Worm (Caenorhabditis elegans) whole organism, L4 larva: ENCODE data around the gene C23G10.7.

Experiments
- F10B5.3 ChIP-seq: sonication (generic microtip); optimal IDR thresholded peaks from 2 replicates; lab custom pipeline; 2016; ENCODE audit warnings: mild to moderate bottlenecking, missing genetic modification characterization, missing compliant biosample characterization
- F26F4.8 ChIP-seq: fragments of 200-800 bp; sonication (Bioruptor generic); conservative IDR thresholded peaks from 2 replicates; pipeline ENCODE4 v1.3.6; 2022; ENCODE audit warnings: missing genetic modification characterization, missing compliant biosample characterization
- F44E2.7 ChIP-seq: fragments of 200-800 bp; sonication (Bioruptor generic); IDR thresholded peaks from 2 replicates; pipeline ENCODE4 v2.1.2; 2022; ENCODE audit warnings: missing genetic modification characterization, missing compliant biosample characterization
- R02D3.7 ChIP-seq: fragments of 150-350 bp; sonication (generic microtip); optimal IDR thresholded peaks from 3 replicates; lab custom pipeline; 2014; ENCODE audit warnings: missing biosample characterization, missing genetic modification characterization
- T26A8.4 ChIP-seq: fragments of 200-800 bp; sonication (Bioruptor generic); IDR thresholded peaks from 2 replicates; pipeline ENCODE4 v1.3.6; 2022; ENCODE audit warnings: missing genetic modification characterization, missing compliant biosample characterization
- Y5F2A.4 ChIP-seq: fragments of 200-800 bp; sonication (Bioruptor generic); optimal IDR thresholded peaks from 2 replicates; lab custom pipeline; 2018; ENCODE audit warnings: mild to moderate bottlenecking, missing genetic modification characterization, missing compliant biosample characterization
- Y75B8A.6 ChIP-seq: fragments of 200-800 bp; sonication (Bioruptor generic); IDR thresholded peaks from 2 replicates; pipeline ENCODE4 v1.3.6; 2022; ENCODE audit warnings: missing genetic modification reagents, missing genetic modification characterization, missing compliant biosample characterization
- ZK546.5 ChIP-seq, 2 experiments: sonication (generic microtip); optimal IDR thresholded peaks; 2 replicates each; lab custom pipeline; 2017; ENCODE audit warnings: missing biosample characterization in 2 of 2, missing genetic modification characterization in 2 of 2
- aha-1 ChIP-seq: fragments of 150-350 bp; peaks from one replicate; lab custom pipeline; 2014; ENCODE audit warnings: missing biosample characterization, missing genetic modification characterization
- ama-1 ChIP-seq: fragments of 150-350 bp; optimal IDR thresholded peaks from 2 replicates; lab custom pipeline; 2014; ENCODE audit warnings: inconsistent platforms, mixed read lengths
- attf-4 ChIP-seq: sonication (generic microtip); optimal IDR thresholded peaks from 3 replicates; lab custom pipeline; 2017; ENCODE audit warnings: missing biosample characterization, missing genetic modification characterization
- ceh-20 ChIP-seq: fragments of 200-800 bp; sonication (Bioruptor generic); IDR thresholded peaks from 2 replicates; pipeline ENCODE4 v1.3.6; 2022; ENCODE audit warnings: missing genetic modification reagents, missing genetic modification characterization, missing compliant biosample characterization
- ceh-28 ChIP-seq: fragments of 150-350 bp; optimal IDR thresholded peaks from 2 replicates; lab custom pipeline; 2014; ENCODE audit warnings: missing biosample characterization, missing genetic modification reagents, missing genetic modification characterization
- ceh-32 ChIP-seq: sonication (generic microtip); optimal IDR thresholded peaks from 2 replicates; lab custom pipeline; 2016; ENCODE audit warnings: mild to moderate bottlenecking, missing genetic modification characterization, missing compliant biosample characterization; ENCODE audit not compliant: poor library complexity
- ceh-62 ChIP-seq: sonication (generic microtip); optimal IDR thresholded peaks from 2 replicates; lab custom pipeline; 2017; ENCODE audit warnings: missing biosample characterization, missing genetic modification characterization
- ceh-82 ChIP-seq: sonication (generic microtip); optimal IDR thresholded peaks from 2 replicates; lab custom pipeline; 2017; ENCODE audit warnings: missing biosample characterization, missing genetic modification characterization
- ces-1 ChIP-seq: fragments of 150-350 bp; sonication (generic microtip); optimal IDR thresholded peaks from 4 replicates; lab custom pipeline; 2014; ENCODE audit warnings: missing biosample characterization, missing genetic modification reagents, missing genetic modification characterization
- cey-2 ChIP-seq: sonication (generic microtip); optimal IDR thresholded peaks from 3 replicates; lab custom pipeline; 2017; ENCODE audit warnings: missing genetic modification characterization, mild to moderate bottlenecking, missing compliant biosample characterization, antibody characterized with exemption, borderline replicate concordance; ENCODE audit not compliant: insufficient read depth
- daf-16 ChIP-seq, 3 experiments: sonication (generic microtip); optimal IDR thresholded peaks; 2 replicates each; lab custom pipeline; 2016 to 2017; ENCODE audit warnings: missing genetic modification characterization in 3 of 3, missing genetic modification reagents in 3 of 3, mild to moderate bottlenecking in 2 of 3, missing compliant biosample characterization in 2 of 3, missing biosample characterization in 1 of 3, moderate library complexity in 1 of 3
- daf-19 ChIP-seq: fragments of 200-800 bp; sonication (Bioruptor generic); conservative IDR thresholded peaks from 2 replicates; pipeline ENCODE4 v1.3.6; 2022; ENCODE audit warnings: missing genetic modification characterization, missing compliant biosample characterization
- dmd-8 ChIP-seq: fragments of 200-800 bp; sonication (Bioruptor generic); IDR thresholded peaks from 2 replicates; pipeline ENCODE4 v1.3.6; 2022; ENCODE audit warnings: missing genetic modification characterization, missing compliant biosample characterization
- dmd-9 ChIP-seq: fragments of 200-800 bp; sonication (Bioruptor generic); IDR thresholded peaks from 2 replicates; pipeline ENCODE4 v1.3.6; 2022; ENCODE audit warnings: missing genetic modification reagents, missing genetic modification characterization, missing compliant biosample characterization
- dpl-1 ChIP-seq: fragments of 150-350 bp; optimal IDR thresholded peaks from 2 replicates; lab custom pipeline; 2014; ENCODE audit warnings: missing biosample characterization, missing genetic modification reagents, missing genetic modification characterization
- fkh-10 ChIP-seq: fragments of 150-350 bp; optimal IDR thresholded peaks from 2 replicates; lab custom pipeline; 2014; ENCODE audit warnings: missing biosample characterization, missing genetic modification reagents, missing genetic modification characterization
- fos-1 ChIP-seq: fragments of 150-350 bp; optimal IDR thresholded peaks from 2 replicates; lab custom pipeline; 2014; ENCODE audit warnings: missing biosample characterization, missing genetic modification characterization
- gei-8 ChIP-seq: fragments of 200-800 bp; sonication (Bioruptor generic); optimal IDR thresholded peaks from 2 replicates; lab custom pipeline; 2018; ENCODE audit warnings: mild to moderate bottlenecking, missing genetic modification characterization, missing compliant biosample characterization
- hlh-11 ChIP-seq: fragments of 200-800 bp; sonication (Bioruptor generic); optimal IDR thresholded peaks from 2 replicates; lab custom pipeline; 2018; ENCODE audit warnings: mild to moderate bottlenecking, missing genetic modification characterization, missing compliant biosample characterization
- hlh-30 ChIP-seq: sonication (generic microtip); optimal IDR thresholded peaks from 2 replicates; lab custom pipeline; 2017; ENCODE audit warnings: antibody characterized with exemption, mild to moderate bottlenecking, missing genetic modification characterization, missing compliant biosample characterization; ENCODE audit not compliant: insufficient read depth
- jun-1 ChIP-seq: fragments of 150-350 bp; optimal IDR thresholded peaks from 2 replicates; lab custom pipeline; 2014; ENCODE audit warnings: missing biosample characterization, missing genetic modification reagents, missing genetic modification characterization
- lim-7 ChIP-seq: fragments of 200-800 bp; sonication (Bioruptor generic); IDR thresholded peaks from 2 replicates; pipeline ENCODE4 v1.3.6; 2022; ENCODE audit warnings: missing genetic modification characterization, missing compliant biosample characterization
- lin-15B ChIP-seq: fragments of 150-350 bp; sonication (generic microtip); optimal IDR thresholded peaks from 3 replicates; lab custom pipeline; 2014; ENCODE audit warnings: missing biosample characterization, missing genetic modification characterization
- lin-29 ChIP-seq: fragments of 200-800 bp; sonication (Bioruptor generic); IDR thresholded peaks from 2 replicates; pipeline ENCODE4 v1.3.6; 2022; ENCODE audit warnings: missing genetic modification reagents, missing genetic modification characterization, missing compliant biosample characterization
- lir-3 ChIP-seq: sonication (generic microtip); optimal IDR thresholded peaks from 2 replicates; lab custom pipeline; 2016; ENCODE audit warnings: mild to moderate bottlenecking, missing genetic modification characterization, missing compliant biosample characterization
- lsy-2 ChIP-seq, 2 experiments: fragments of 150-350 bp in 1 of 2; sonication (generic microtip) in 1 of 2; optimal IDR thresholded peaks; 2 replicates each; lab custom pipeline; 2014 to 2017; ENCODE audit warnings: missing biosample characterization in 2 of 2, missing genetic modification characterization in 2 of 2
- madf-5 ChIP-seq, 2 experiments: fragments of 200-800 bp; sonication (Bioruptor generic); IDR thresholded peaks; 2 replicates each; pipeline ENCODE4 v1.3.6; 2022; ENCODE audit warnings: missing compliant biosample characterization in 2 of 2, missing genetic modification characterization in 2 of 2
- mdt-29 ChIP-seq: fragments of 200-800 bp; sonication (Bioruptor generic); IDR thresholded peaks from 2 replicates; pipeline ENCODE4 v1.3.6; 2022; ENCODE audit warnings: missing genetic modification reagents, missing genetic modification characterization, missing compliant biosample characterization
- mep-1 ChIP-seq: fragments of 150-350 bp; sonication (generic microtip); optimal IDR thresholded peaks from 3 replicates; lab custom pipeline; 2014; ENCODE audit warnings: missing biosample characterization, missing genetic modification characterization
- mxl-2 ChIP-seq: fragments of 200-800 bp; sonication (Bioruptor generic); conservative IDR thresholded peaks from 2 replicates; pipeline ENCODE4 v1.3.6; 2022; ENCODE audit warnings: missing genetic modification reagents, missing genetic modification characterization, missing compliant biosample characterization
- nhr-11 ChIP-seq: fragments of 150-350 bp; optimal IDR thresholded peaks from 2 replicates; lab custom pipeline; 2014; ENCODE audit warnings: missing biosample characterization, missing genetic modification characterization
- nhr-111 ChIP-seq: fragments of 200-800 bp; sonication (Bioruptor generic); optimal IDR thresholded peaks from 2 replicates; lab custom pipeline; 2018; ENCODE audit warnings: mild to moderate bottlenecking, missing genetic modification characterization, missing compliant biosample characterization
- nhr-28 ChIP-seq: fragments of 150-350 bp; optimal IDR thresholded peaks from 2 replicates; lab custom pipeline; 2014; ENCODE audit warnings: missing biosample characterization, missing genetic modification characterization
- nhr-48 ChIP-seq: sonication (generic microtip); optimal IDR thresholded peaks from 2 replicates; lab custom pipeline; 2016; ENCODE audit warnings: mild to moderate bottlenecking, missing genetic modification characterization, missing compliant biosample characterization
- pha-4 ChIP-seq, 2 experiments: fragments of 150-350 bp in 1 of 2; fragments of 200-800 bp in 1 of 2; sonication (Bioruptor generic) in 1 of 2; IDR thresholded peaks in 1 of 2; optimal IDR thresholded peaks in 1 of 2; 2 replicates each; pipeline versions ENCODE4 v1.3.6 to Lab custom; 2014 to 2022; ENCODE audit warnings: missing genetic modification characterization in 2 of 2, missing genetic modification reagents in 2 of 2, missing biosample characterization in 1 of 2, missing compliant biosample characterization in 1 of 2
- pqm-1 ChIP-seq: sonication (generic microtip); optimal IDR thresholded peaks from 2 replicates; lab custom pipeline; 2017; ENCODE audit warnings: missing biosample characterization, missing genetic modification characterization
- sdz-12 ChIP-seq: fragments of 200-800 bp; sonication (Bioruptor generic); optimal IDR thresholded peaks from 2 replicates; lab custom pipeline; 2018; ENCODE audit warnings: mild to moderate bottlenecking, missing genetic modification characterization, missing compliant biosample characterization
- tag-97 ChIP-seq: fragments of 200-800 bp; sonication (Bioruptor generic); IDR thresholded peaks from 2 replicates; pipeline ENCODE4 v1.3.6; 2022; ENCODE audit warnings: missing genetic modification characterization, missing compliant biosample characterization
- vab-7 ChIP-seq: fragments of 200-800 bp; sonication (Bioruptor generic); IDR thresholded peaks from 2 replicates; pipeline ENCODE4 v1.3.6; 2022; ENCODE audit warnings: missing genetic modification reagents, missing genetic modification characterization, missing compliant biosample characterization
- zag-1 ChIP-seq: fragments of 150-350 bp; optimal IDR thresholded peaks from 2 replicates; lab custom pipeline; 2014; ENCODE audit warnings: missing biosample characterization, missing genetic modification characterization
- zip-11 ChIP-seq: fragments of 200-800 bp; sonication (Bioruptor generic); IDR thresholded peaks from 2 replicates; pipeline ENCODE4 v1.3.6; 2022; ENCODE audit warnings: missing genetic modification characterization, missing compliant biosample characterization
- ztf-11 ChIP-seq: fragments of 150-350 bp; optimal IDR thresholded peaks from 2 replicates; lab custom pipeline; 2014; ENCODE audit warnings: missing biosample characterization, missing genetic modification characterization
- ztf-7 ChIP-seq: fragments of 150-350 bp; optimal IDR thresholded peaks from 2 replicates; lab custom pipeline; 2014; ENCODE audit warnings: missing biosample characterization, missing genetic modification characterization

C23G10.7 gene

ce11 chrIII:6149467-6150072 lies 48.6 kb downstream of the C23G10.7 start, which contains the start of the genes wht-7 and Y42G9A.1 (continued):
- no peak for TF ChIP-seq ceh-62 (tag; lab: Kevin White, UChicago)
- TF ChIP-seq ceh-28, result no peak
- TF ChIP-seq mep-1 (tag; lab: Kevin White, UChicago), result no peak
- TF ChIP-seq jun-1, result no peak
- no peak for TF ChIP-seq dmd-9 (GFP tag; lab: Robert Waterston, UW)
- no peak for TF ChIP-seq zip-11 (GFP tag; lab: Robert Waterston, UW)
- peak; percentile 26 for TF ChIP-seq pqm-1 (tag; lab: Kevin White, UChicago)
- TF ChIP-seq nhr-11 (tag; lab: Kevin White, UChicago), result no peak
- no peak for TF ChIP-seq dmd-8 (GFP tag; lab: Robert Waterston, UW)
- TF ChIP-seq cey-2 (tag; lab: Kevin White, UChicago), result no peak
- no peak for TF ChIP-seq lir-3 (tag; lab: Kevin White, UChicago)
- TF ChIP-seq F10B5.3 (tag; lab: Kevin White, UChicago), result no peak
- TF ChIP-seq ztf-11, result no peak
- peak; percentile 24 for TF ChIP-seq nhr-28 (tag; lab: Kevin White, UChicago)
- no peak for TF ChIP-seq daf-16 (GFP tag; optimal IDR thresholded peaks at IDR 0.05; lab: Kevin White, UChicago)
- peak; percentile 92 for TF ChIP-seq daf-16 (tag; optimal IDR thresholded peaks at IDR 0.05; lab: Kevin White, UChicago)
- no peak for TF ChIP-seq aha-1
- peak in 1 of 2 experiments; percentile 5 for TF ChIP-seq lsy-2 (tag; optimal IDR thresholded peaks at IDR 0.05; lab: Kevin White, UChicago)
- TF ChIP-seq lin-15B (tag; lab: Kevin White, UChicago), result no peak
- TF ChIP-seq hlh-30 (tag; lab: Kevin White, UChicago), result peak; percentile 48
- TF ChIP-seq hlh-11 (tag; lab: Kevin White, UChicago), result peak; percentile 71
- TF ChIP-seq ceh-20, result no peak
- TF ChIP-seq ceh-32 (tag; lab: Kevin White, UChicago), result no peak
- no peak for TF ChIP-seq ces-1 (GFP tag; lab: Kevin White, UChicago)
- no peak for TF ChIP-seq lin-29 (GFP tag; lab: Robert Waterston, UW)
- TF ChIP-seq attf-4 (tag; lab: Kevin White, UChicago), result no peak
- TF ChIP-seq Y5F2A.4 (GFP tag; lab: Kevin White, UChicago), result no peak
- no peak for TF ChIP-seq zag-1 (tag; lab: Kevin White, UChicago)
- TF ChIP-seq F44E2.7 (GFP tag; lab: Robert Waterston, UW), result no peak
- TF ChIP-seq mxl-2 (GFP tag; lab: Robert Waterston, UW), result no peak
- TF ChIP-seq dpl-1 (GFP tag; lab: Kevin White, UChicago), result no peak
- no peak for TF ChIP-seq ceh-82
- TF ChIP-seq fkh-10 (GFP tag; lab: Kevin White, UChicago), result no peak
- TF ChIP-seq sdz-12, result no peak
- no peak for TF ChIP-seq T26A8.4 (GFP tag; lab: Robert Waterston, UW)
- TF ChIP-seq nhr-48 (tag; lab: Kevin White, UChicago), result peak; percentile 50
- TF ChIP-seq ama-1 (lab: Kevin White, UChicago), result no peak
- no peak for TF ChIP-seq vab-7 (GFP tag; lab: Robert Waterston, UW)
- no peak for TF ChIP-seq mdt-29 (GFP tag; lab: Robert Waterston, UW)
- no peak for TF ChIP-seq daf-19
- TF ChIP-seq fos-1 (tag; lab: Kevin White, UChicago), result no peak
- TF ChIP-seq madf-5 (GFP tag; IDR thresholded peaks at IDR 0.05; lab: Robert Waterston, UW), result no peak
- TF ChIP-seq F26F4.8 (GFP tag; lab: Robert Waterston, UW), result no peak
- no peak for TF ChIP-seq lim-7 (GFP tag; lab: Robert Waterston, UW)
- TF ChIP-seq ztf-7 (tag; lab: Kevin White, UChicago), result no peak
- no peak for TF ChIP-seq ZK546.5 (tag; optimal IDR thresholded peaks at IDR 0.05; lab: Kevin White, UChicago)
- TF ChIP-seq gei-8 (GFP tag; lab: Kevin White, UChicago), result no peak
- TF ChIP-seq Y75B8A.6 (GFP tag; lab: Robert Waterston, UW), result no peak
- TF ChIP-seq R02D3.7 (tag; lab: Kevin White, UChicago), result no peak
- no peak for TF ChIP-seq nhr-111 (GFP tag; lab: Kevin White, UChicago)
- TF ChIP-seq pha-4 (GFP tag; IDR thresholded peaks at IDR 0.05; lab: Robert Waterston, UW), result no peak
- TF ChIP-seq pha-4 (tag; optimal IDR thresholded peaks at IDR 0.05; lab: Kevin White, UChicago), result no peak
- no peak for TF ChIP-seq tag-97 (GFP tag; lab: Robert Waterston, UW)
